Worm (Caenorhabditis elegans) whole organism, L2 larva: ENCODE measurements around the gene F39C12.1.

ENCODE experiments used
- F13H6.1 ChIP-seq: sonication (generic microtip); optimal IDR thresholded peaks from 2 replicates; lab custom pipeline; 2016; ENCODE audit warnings: missing genetic modification characterization, missing compliant biosample characterization
- nhr-12 ChIP-seq: fragments of 150-350 bp; optimal IDR thresholded peaks from 2 replicates; lab custom pipeline; 2014; ENCODE audit warnings: missing biosample characterization, missing genetic modification characterization
- sma-3 ChIP-seq: sonication (generic microtip); optimal IDR thresholded peaks from 2 replicates; lab custom pipeline; 2016; ENCODE audit warnings: missing genetic modification reagents, missing genetic modification characterization, missing compliant biosample characterization

- no peak for TF ChIP-seq F13H6.1 (tag; lab: Kevin White, UChicago)
- TF ChIP-seq nhr-12 (tag; lab: Kevin White, UChicago), result no peak
- no peak for TF ChIP-seq sma-3 (GFP tag; lab: Kevin White, UChicago)
Observed at ce11 chrX:4862062-4862461, 9.1 kb upstream of the F39C12.1 start.
